Worm (Caenorhabditis elegans) whole organism, L1 larva: ENCODE measurements around the gene scl-3.

Source experiments
- ama-1 ChIP-seq: fragments of 150-350 bp; optimal IDR thresholded peaks from 2 replicates; lab custom pipeline; 2014
- ces-1 ChIP-seq: fragments of 150-350 bp; optimal IDR thresholded peaks from 2 replicates; lab custom pipeline; 2014; ENCODE audit warnings: missing biosample characterization, missing genetic modification reagents, missing genetic modification characterization
- efl-1 ChIP-seq, 4 experiments: fragments of 150-350 bp; optimal IDR thresholded peaks in 3 of 4; peaks in 1 of 4; 1 replicate in 1 of 4; 2 replicates in 3 of 4; lab custom pipeline; 2014; ENCODE audit warnings: missing biosample characterization in 2 of 4, missing genetic modification characterization in 2 of 4, missing genetic modification reagents in 2 of 4
- egl-27 ChIP-seq, 2 experiments: fragments of 150-350 bp in 1 of 2; sonication (generic microtip); optimal IDR thresholded peaks; 3 replicates each; lab custom pipeline; 2017 to 2018; ENCODE audit warnings: missing biosample characterization in 2 of 2, missing genetic modification characterization in 2 of 2, missing genetic modification reagents in 2 of 2
- fkh-10 ChIP-seq: sonication (generic microtip); optimal IDR thresholded peaks from 2 replicates; lab custom pipeline; 2017; ENCODE audit warnings: missing biosample characterization, missing genetic modification reagents, missing genetic modification characterization
- lsy-2 ChIP-seq, 2 experiments: fragments of 150-350 bp; optimal IDR thresholded peaks; 2 replicates each; lab custom pipeline; 2014; ENCODE audit warnings: missing biosample characterization in 2 of 2, missing genetic modification characterization in 2 of 2
- nhr-77 ChIP-seq: fragments of 150-350 bp; optimal IDR thresholded peaks from 2 replicates; lab custom pipeline; 2014; ENCODE audit warnings: missing biosample characterization, missing genetic modification characterization
- sox-4 ChIP-seq: sonication (generic microtip); optimal IDR thresholded peaks from 2 replicates; lab custom pipeline; 2016; ENCODE audit warnings: missing genetic modification characterization, missing compliant biosample characterization
- zag-1 ChIP-seq: fragments of 150-350 bp; optimal IDR thresholded peaks from 2 replicates; lab custom pipeline; 2014; ENCODE audit warnings: missing biosample characterization, missing genetic modification characterization

ce11 chrIV:13013711-13014341 is 45.6 kb upstream of the scl-3 start:
- TF ChIP-seq egl-27 (tag; optimal IDR thresholded peaks at IDR 0.05; lab: Kevin White, UChicago) (no peak), fkh-10 (GFP tag; lab: Kevin White, UChicago) (no peak), zag-1 (no peak), sox-4 (tag; lab: Kevin White, UChicago) (no peak), lsy-2 (tag; optimal IDR thresholded peaks at IDR 0.05; lab: Kevin White, UChicago) (no peak), efl-1 (optimal IDR thresholded peaks at IDR 0.05; lab: Kevin White, UChicago) (no peak), efl-1 (GFP tag; optimal IDR thresholded peaks at IDR 0.05 in 1 of 2; lab: Kevin White, UChicago) (no peak), ama-1 (no peak), ces-1 (GFP tag; lab: Kevin White, UChicago) (no peak), nhr-77 (tag; lab: Kevin White, UChicago) (no peak)
